Worm (Caenorhabditis elegans): ENCODE measurements around the gene T23F6.5.

The T23F6.5 gene

ce11 chrIV:12785988-12786387 lies 44.6 kb upstream of the T23F6.5 start:
- no peak for TF ChIP-seq unc-62 (GFP tag; optimal IDR thresholded peaks at IDR 0.05 in 1 of 2)
- TF ChIP-seq unc-62 (tag; optimal IDR thresholded peaks at IDR 0.05) = no peak
- TF ChIP-seq mep-1 (tag; optimal IDR thresholded peaks at IDR 0.05) = no peak
- TF ChIP-seq snpc-4 (tag; optimal IDR thresholded peaks at IDR 0.05) = peak; percentile 19
- TF ChIP-seq sdz-12 (GFP tag; optimal IDR thresholded peaks at IDR 0.05) = no peak
- peak; percentile 33; the same call in 1 of the 2 replicates for TF ChIP-seq lin-38 (GFP tag; IDR thresholded peaks at IDR 0.05)
- TF ChIP-seq zag-1 (tag; optimal IDR thresholded peaks at IDR 0.05) = no peak
- no peak for TF ChIP-seq lin-29 (GFP tag; IDR thresholded peaks at IDR 0.05)
- no peak for TF ChIP-seq ces-1 (GFP tag; optimal IDR thresholded peaks at IDR 0.05)
- no peak for TF ChIP-seq ceh-62 (tag; optimal IDR thresholded peaks at IDR 0.05)
- no peak for TF ChIP-seq nhr-237 (tag; optimal IDR thresholded peaks at IDR 0.05)
- no peak for TF ChIP-seq ztf-7 (tag; optimal IDR thresholded peaks at IDR 0.05)
- peak; percentile 42; the same call in 1 of the 2 replicates for TF ChIP-seq mdt-29 (GFP tag; IDR thresholded peaks at IDR 0.05)
- no peak for TF ChIP-seq daf-19 (GFP tag; conservative IDR thresholded peaks at IDR 0.05)
- TF ChIP-seq R02D3.7 (tag; optimal IDR thresholded peaks at IDR 0.05) = no peak
- TF ChIP-seq lin-1 (GFP tag; IDR thresholded peaks at IDR 0.05) = no peak
- TF ChIP-seq Y48G9A.11 (GFP tag; IDR thresholded peaks at IDR 0.05) = peak; percentile 36; the same call in 1 of the 2 replicates
- TF ChIP-seq arid-1 (GFP tag; conservative IDR thresholded peaks at IDR 0.05) = no peak
- TF ChIP-seq snpc-1.2 (GFP tag; IDR thresholded peaks at IDR 0.05) = peak; percentile 92
- no peak for TF ChIP-seq Y5F2A.4 (GFP tag; optimal IDR thresholded peaks at IDR 0.05)
- TF ChIP-seq lin-13 (GFP tag; optimal IDR thresholded peaks at IDR 0.05) = no peak
- TF ChIP-seq F49E8.2 (tag; optimal IDR thresholded peaks at IDR 0.05; ENCODE audit: borderline replicate concordance) = peak; percentile 75
- no peak for TF ChIP-seq unc-39 (tag; optimal IDR thresholded peaks at IDR 0.05)
- no peak for TF ChIP-seq egl-27 (tag; optimal IDR thresholded peaks at IDR 0.05)
- no peak for TF ChIP-seq D1046.2 (GFP tag; IDR thresholded peaks at IDR 0.05)
- no peak for TF ChIP-seq gei-8 (GFP tag; optimal IDR thresholded peaks at IDR 0.05)
- TF ChIP-seq Y105C5A.15 (GFP tag; IDR thresholded peaks at IDR 0.05) = no peak
- TF ChIP-seq hmg-1.1 (GFP tag; IDR thresholded peaks at IDR 0.05) = no peak

ce11 chrIV:12783165-12783564 lies 41.8 kb upstream of the T23F6.5 start:
- TF ChIP-seq unc-62 (GFP tag; optimal IDR thresholded peaks at IDR 0.05 in 1 of 2) (peak in 1 of 2 experiments; percentile 71), unc-62 (tag; optimal IDR thresholded peaks at IDR 0.05) (no peak), tra-1 (GFP tag; IDR thresholded peaks at IDR 0.05) (no peak)

DNA sequence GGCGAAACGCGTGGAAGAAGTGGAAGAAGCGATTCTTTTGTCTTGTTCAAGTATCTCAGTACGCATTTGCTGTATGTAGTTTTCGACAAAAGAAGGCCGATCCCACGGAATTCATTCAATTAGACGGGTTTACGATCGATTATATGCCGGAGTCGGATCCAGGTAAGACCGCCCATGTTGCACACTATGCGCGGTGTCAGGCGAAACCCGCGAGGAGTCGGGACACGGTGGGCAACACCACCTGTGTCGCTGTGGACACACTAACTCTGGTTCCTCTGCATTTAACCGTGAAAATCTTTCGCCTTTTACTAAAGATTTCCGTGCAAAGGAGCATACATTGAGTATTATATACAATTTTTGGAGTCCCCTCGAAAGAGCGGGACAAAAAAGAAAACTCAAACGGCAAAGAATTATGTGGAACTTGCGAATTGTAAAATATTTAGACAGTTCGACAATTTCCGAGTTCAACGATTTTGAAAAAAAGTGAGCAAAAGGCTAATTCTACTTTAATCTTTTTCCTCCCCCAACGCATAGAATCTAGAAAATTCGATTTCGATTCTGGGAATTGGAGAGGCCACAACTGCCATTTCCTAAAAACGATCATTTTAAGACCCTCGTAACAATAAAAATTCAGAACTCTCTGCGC lies 40.6 kb upstream of the T23F6.5 start:
- TF ChIP-seq fos-1 (tag; optimal IDR thresholded peaks at IDR 0.05) (no peak), ceh-32 (tag; optimal IDR thresholded peaks at IDR 0.05; ENCODE audit: poor library complexity) (no peak), ztf-7 (tag; optimal IDR thresholded peaks at IDR 0.05) (no peak), nhr-6 (tag; optimal IDR thresholded peaks at IDR 0.05) (no peak), mdt-29 (GFP tag; IDR thresholded peaks at IDR 0.05) (0 out of 2 replicates have a peak, but pooled peaks have one; percentile 29), Y48G9A.11 (GFP tag; IDR thresholded peaks at IDR 0.05) (peak; percentile 74), mes-2 (tag; optimal IDR thresholded peaks at IDR 0.05; ENCODE audit: poor library complexity, severe bottlenecking) (no peak), F37D6.2 (tag; optimal IDR thresholded peaks at IDR 0.05) (no peak), snpc-1.2 (GFP tag; IDR thresholded peaks at IDR 0.05) (peak; percentile 95), arid-1 (GFP tag; conservative IDR thresholded peaks at IDR 0.05) (peak; percentile 60; the same call in 1 of the 2 replicates), hif-1 (tag; optimal IDR thresholded peaks at IDR 0.05) (no peak), unc-62 (GFP tag; optimal IDR thresholded peaks at IDR 0.05 in 1 of 2) (peak in 1 of 2 experiments; percentile 54), unc-62 (tag; optimal IDR thresholded peaks at IDR 0.05) (no peak), unc-130 (GFP tag; optimal IDR thresholded peaks at IDR 0.05) (peak; percentile 39), lin-38 (GFP tag; IDR thresholded peaks at IDR 0.05) (peak; percentile 15; the same call in 1 of the 2 replicates), lim-7 (GFP tag; IDR thresholded peaks at IDR 0.05) (0 out of 2 replicates have a peak, but pooled peaks have one; percentile 49), ceh-44 (GFP tag; IDR thresholded peaks at IDR 0.05) (peak; percentile 82), aha-1 (tag) (peak; percentile 39), nhr-42 (GFP tag; IDR thresholded peaks at IDR 0.05) (no peak), ctbp-1 (GFP tag; IDR thresholded peaks at IDR 0.05) (no peak), F49E8.2 (tag; optimal IDR thresholded peaks at IDR 0.05; ENCODE audit: borderline replicate concordance) (peak; percentile 83), dmd-9 (GFP tag; IDR thresholded peaks at IDR 0.05) (0 out of 2 replicates have a peak, but pooled peaks have one; percentile 25)
